Fruit fly (Drosophila melanogaster) whole organism: ENCODE results near the gene CG34305.

Source experiments
- CG8478 ChIP-seq: fragments of >200 bp; optimal IDR thresholded peaks from 2 replicates; lab custom pipeline; 2018; ENCODE audit warnings: inconsistent platforms
- Dll ChIP-seq: fragments of >200 bp; optimal IDR thresholded peaks from 2 replicates; lab custom pipeline; 2017
- EcR ChIP-seq, 2 experiments: fragments of >200 bp; optimal IDR thresholded peaks; 2 replicates each; lab custom pipeline; 2017; ENCODE audit warnings: missing biosample characterization in 2 of 2, missing genetic modification characterization in 2 of 2, missing genetic modification reagents in 2 of 2
- pan ChIP-seq: fragments of >200 bp; optimal IDR thresholded peaks from 2 replicates; lab custom pipeline; 2017
- psq ChIP-seq: fragments of >200 bp; optimal IDR thresholded peaks from 2 replicates; lab custom pipeline; 2017
- usp ChIP-seq: fragments of >200 bp; optimal IDR thresholded peaks from 2 replicates; lab custom pipeline; 2017; ENCODE audit warnings: missing biosample characterization, missing genetic modification characterization, mixed read lengths

Gene CG34305

DNA sequence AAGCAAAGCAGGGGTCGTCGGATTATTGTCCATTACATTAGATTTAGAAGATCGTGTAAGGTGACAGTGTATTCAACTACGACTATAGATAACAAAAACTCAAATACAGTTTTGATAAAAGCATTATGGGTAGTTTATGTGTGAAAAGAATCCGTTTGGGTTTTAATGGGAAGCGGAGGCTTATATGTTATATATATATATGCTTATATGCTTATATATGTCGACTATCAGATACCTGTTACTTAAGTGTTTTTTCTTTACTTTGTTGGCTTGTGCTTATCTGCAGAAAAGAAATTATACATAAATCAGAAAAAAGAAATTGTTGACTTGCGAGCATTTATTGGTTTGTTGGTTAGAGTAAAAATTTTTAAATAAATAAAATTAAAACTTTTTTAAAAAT, 10.0 kb upstream of the CG34305 start, which contains the start of gene CG14644:
Gene CG14644 (minus strand): TSS at position 101 of the 400 bp plus-strand sequence.
- TF ChIP-seq EcR (GFP tag; optimal IDR thresholded peaks at IDR 0.05; lab: Kevin White, UChicago): no peak
- TF ChIP-seq psq (lab: Kevin White, UChicago): no peak
- no peak for TF ChIP-seq Dll
- TF ChIP-seq pan: no peak
- no peak for TF ChIP-seq usp (GFP tag; lab: Kevin White, UChicago)
- TF ChIP-seq CG8478 (lab: Kevin White, UChicago): no peak

DNA sequence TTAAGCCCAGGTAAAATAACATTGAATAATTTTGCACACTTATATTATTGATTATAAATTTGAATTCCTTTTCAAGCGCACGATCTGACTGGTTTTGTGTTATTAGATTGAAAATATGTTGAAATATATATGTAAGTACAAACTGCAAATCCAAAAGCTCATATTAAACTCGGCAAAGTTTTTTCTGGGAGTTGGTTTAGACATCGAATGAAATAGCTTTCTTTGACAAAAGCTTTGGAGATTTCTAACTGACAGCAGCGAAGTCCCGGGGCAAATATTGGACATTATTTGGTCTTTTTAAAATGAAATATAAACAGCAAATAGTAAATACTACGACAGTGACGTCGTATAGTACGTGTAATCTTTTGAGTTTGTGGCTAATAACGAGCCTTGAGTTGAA, 8.3 kb upstream of the CG34305 start, which contains the start of gene TwdlG:
Gene TwdlG (minus strand): TSS at position 101 of the 400 bp plus-strand sequence.
- TF ChIP-seq EcR (GFP tag; optimal IDR thresholded peaks at IDR 0.05; lab: Kevin White, UChicago) (no peak), CG8478 (lab: Kevin White, UChicago) (no peak), pan (no peak), Dll (no peak), psq (lab: Kevin White, UChicago) (no peak), usp (GFP tag; lab: Kevin White, UChicago) (no peak)

DNA sequence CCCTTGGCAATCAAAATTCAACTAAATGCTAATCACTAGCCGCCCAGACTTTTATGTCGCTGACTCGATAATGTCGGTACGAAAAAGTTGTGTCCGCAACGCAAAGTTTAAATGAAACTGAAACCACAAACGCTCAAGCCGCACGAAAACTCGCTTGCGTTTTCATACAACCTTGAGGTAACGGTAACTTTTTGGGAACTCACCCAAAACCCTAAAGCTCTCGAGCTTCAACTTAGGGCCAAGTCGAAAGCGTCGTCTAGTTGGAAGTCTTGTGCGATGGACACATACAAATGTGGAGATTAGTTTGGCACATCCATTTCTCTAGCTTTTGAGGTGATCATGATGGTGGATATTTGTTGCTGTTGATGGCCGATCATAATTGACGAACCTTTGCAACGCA, 7.0 kb upstream of the CG34305 start:
- TF ChIP-seq CG8478 (lab: Kevin White, UChicago): no peak
- no peak for TF ChIP-seq psq (lab: Kevin White, UChicago)
- no peak for TF ChIP-seq usp (GFP tag; lab: Kevin White, UChicago)
- TF ChIP-seq Dll: no peak
- TF ChIP-seq pan: no peak
- TF ChIP-seq EcR (GFP tag; optimal IDR thresholded peaks at IDR 0.05; lab: Kevin White, UChicago): no peak

DNA sequence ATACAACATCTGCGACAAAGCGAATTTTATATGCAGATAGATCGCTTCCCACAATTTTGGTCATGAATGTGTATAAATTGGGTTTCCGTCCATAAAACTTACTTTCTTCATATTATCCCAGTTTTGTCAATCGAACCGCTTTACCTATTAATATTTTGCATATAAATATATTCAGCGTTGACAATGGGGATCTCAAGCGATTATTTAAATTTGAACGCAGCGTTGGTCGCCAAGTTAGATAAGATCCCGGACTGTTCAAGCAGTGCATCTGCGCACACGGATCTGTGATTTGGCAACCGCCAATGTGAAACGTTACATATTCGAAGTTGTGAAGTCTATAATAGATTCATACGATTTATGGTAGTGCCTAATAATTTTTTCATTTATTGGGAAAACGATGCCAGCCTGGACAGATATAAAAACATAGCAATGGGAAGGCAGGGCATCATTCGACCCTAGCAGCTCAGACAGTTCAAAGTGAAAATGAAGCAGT, 3.7 kb upstream of the CG34305 start, which contains the start of gene TwdlF:
Gene TwdlF (plus strand): TSS at position 443 of the 493 bp plus-strand sequence.
- no peak for TF ChIP-seq CG8478 (lab: Kevin White, UChicago)
- no peak for TF ChIP-seq usp (GFP tag; lab: Kevin White, UChicago)
- no peak for TF ChIP-seq psq (lab: Kevin White, UChicago)
- TF ChIP-seq pan: no peak
- TF ChIP-seq EcR (GFP tag; optimal IDR thresholded peaks at IDR 0.05; lab: Kevin White, UChicago): no peak
- no peak for TF ChIP-seq Dll

DNA sequence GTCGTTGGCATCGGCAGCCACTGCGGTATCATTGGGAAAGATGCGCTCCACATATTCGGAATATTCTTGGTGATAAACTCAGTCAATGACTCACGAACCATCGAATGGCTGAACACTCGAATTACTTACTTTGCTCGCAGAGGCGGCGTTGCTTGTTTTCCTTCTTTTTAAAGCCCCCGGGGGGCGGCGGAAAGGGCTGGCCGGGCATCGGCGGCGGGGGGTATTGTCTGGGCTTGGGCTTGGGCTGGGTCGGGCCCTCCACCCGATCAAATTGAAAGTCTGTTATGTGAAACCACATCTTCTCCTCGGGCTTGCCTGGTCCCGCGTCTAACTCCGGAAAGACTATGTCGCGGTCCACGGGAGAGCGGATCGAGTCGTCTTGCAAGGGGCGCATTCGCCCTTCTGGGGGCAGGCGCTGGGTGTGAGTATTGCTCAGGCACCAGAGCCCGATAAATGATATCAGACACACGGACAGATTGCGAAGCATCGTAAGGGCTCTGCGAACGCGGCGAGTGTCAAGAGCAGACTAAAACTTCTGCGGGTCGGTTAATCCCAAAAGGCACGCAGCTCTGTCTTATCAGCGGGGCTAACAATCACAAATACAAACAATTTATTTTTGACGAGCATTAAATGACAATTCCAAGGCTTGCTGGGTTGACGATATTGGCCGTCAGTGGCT, 598 bp downstream of the CG34305 start, which contains the start of gene CG14642:
Gene CG14642 (minus strand): TSS at position 509 of the 679 bp plus-strand sequence.
- TF ChIP-seq pan: no peak

DNA sequence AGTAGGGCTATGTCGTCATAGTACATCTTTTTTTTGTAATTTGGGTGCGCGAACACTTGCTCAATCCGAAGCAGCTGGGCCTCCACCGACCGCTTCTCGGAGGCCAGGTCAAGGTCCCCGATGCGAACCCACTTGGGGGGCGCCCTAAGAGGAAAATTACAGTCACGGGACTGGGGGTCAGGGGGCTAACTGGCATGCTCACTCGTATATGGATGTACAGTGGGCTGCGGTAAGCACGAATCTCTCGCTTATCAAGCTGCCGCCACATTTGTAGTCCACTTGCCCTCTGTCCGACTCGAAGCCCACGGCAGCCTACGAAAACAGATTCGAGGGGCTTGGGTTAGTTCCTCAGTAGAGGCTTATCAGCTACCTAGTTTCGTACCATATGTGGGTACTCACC, 1.2 kb downstream of the CG34305 start:
- TF ChIP-seq EcR (GFP tag; optimal IDR thresholded peaks at IDR 0.05; lab: Kevin White, UChicago): no peak
- no peak for TF ChIP-seq psq (lab: Kevin White, UChicago)
- no peak for TF ChIP-seq Dll
- no peak for TF ChIP-seq CG8478 (lab: Kevin White, UChicago)
- TF ChIP-seq pan: no peak
- no peak for TF ChIP-seq usp (GFP tag; lab: Kevin White, UChicago)

DNA sequence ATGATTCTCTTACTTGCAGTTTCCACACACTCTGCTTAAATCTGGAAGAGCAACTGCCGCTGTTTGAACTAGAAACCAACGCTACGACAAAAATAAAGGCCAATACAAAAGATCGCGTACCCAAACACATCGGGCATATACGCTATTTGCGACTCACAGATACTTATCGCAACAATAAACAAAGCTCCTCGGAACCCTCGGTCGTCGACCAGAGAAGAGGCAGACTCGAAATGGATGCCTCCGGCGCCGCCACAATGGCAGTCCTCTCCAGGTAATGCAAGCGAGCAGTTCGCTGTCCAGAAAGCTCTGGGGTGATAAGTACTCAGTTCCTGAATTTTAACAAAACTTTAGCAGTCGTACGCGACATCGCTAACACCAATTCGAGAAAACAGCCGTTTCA, 6.4 kb downstream of the CG34305 start:
- TF ChIP-seq pan (no peak), psq (lab: Kevin White, UChicago) (no peak), CG8478 (lab: Kevin White, UChicago) (no peak), EcR (GFP tag; optimal IDR thresholded peaks at IDR 0.05; lab: Kevin White, UChicago) (no peak), usp (GFP tag; lab: Kevin White, UChicago) (no peak), Dll (no peak)

DNA sequence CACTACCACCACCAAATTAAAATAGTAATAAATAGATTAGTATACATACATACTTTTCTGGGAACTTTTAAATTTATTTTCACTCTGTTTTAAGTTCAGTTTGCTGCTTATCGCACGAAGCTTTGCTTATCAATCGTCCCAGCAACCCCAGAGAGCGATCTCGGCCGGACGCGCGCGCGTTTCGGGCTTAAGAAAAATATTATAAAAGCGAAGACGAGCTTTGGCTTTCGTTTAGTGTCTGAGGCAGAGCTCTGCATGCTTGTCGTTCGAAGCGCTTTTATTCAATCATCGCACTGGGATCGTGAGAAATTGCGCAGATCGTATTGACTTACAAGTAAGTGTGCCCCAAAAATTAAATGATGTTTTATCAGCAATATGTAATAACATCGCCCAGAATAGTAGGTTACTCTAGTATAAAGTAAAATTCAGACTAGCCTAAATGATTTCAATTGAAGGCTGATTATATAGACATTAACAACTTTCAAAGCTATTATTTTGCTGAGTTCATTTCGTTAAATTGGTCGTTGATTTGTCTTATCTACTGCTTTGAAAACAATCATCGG, 7.9 kb downstream of the CG34305 start, which contains the start of gene Gel:
Gene Gel (plus strand): TSS at position 227 of the 563 bp plus-strand sequence.
- TF ChIP-seq CG8478 (lab: Kevin White, UChicago) (no peak), usp (GFP tag; lab: Kevin White, UChicago) (no peak), EcR (GFP tag; optimal IDR thresholded peaks at IDR 0.05; lab: Kevin White, UChicago) (no peak), psq (lab: Kevin White, UChicago) (no peak), Dll (no peak), pan (no peak)

DNA sequence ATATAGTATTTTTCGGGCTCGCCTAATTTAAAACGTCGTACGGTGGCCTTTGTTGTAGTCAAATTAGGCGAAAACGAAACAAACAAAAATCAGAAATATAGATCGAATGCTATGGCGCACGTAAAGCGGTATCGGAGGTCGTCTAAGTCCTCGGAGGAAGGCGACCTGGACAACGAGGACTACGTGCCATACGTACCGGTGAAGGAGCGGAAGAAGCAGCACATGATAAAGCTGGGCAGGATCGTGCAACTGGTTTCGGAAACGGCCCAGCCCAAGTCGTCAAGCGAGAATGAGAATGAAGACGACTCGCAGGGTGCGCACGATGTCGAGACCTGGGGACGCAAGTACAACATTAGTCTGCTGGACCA, 9.9 kb downstream of the CG34305 start, which contains the start of gene abs:
Gene abs (plus strand): TSS at position 30 of the 368 bp plus-strand sequence.
- TF ChIP-seq Dll: no peak
- no peak for TF ChIP-seq pan
- TF ChIP-seq EcR (GFP tag; optimal IDR thresholded peaks at IDR 0.05; lab: Kevin White, UChicago): no peak
- no peak for TF ChIP-seq psq (lab: Kevin White, UChicago)
- no peak for TF ChIP-seq CG8478 (lab: Kevin White, UChicago)
- no peak for TF ChIP-seq usp (GFP tag; lab: Kevin White, UChicago)

DNA sequence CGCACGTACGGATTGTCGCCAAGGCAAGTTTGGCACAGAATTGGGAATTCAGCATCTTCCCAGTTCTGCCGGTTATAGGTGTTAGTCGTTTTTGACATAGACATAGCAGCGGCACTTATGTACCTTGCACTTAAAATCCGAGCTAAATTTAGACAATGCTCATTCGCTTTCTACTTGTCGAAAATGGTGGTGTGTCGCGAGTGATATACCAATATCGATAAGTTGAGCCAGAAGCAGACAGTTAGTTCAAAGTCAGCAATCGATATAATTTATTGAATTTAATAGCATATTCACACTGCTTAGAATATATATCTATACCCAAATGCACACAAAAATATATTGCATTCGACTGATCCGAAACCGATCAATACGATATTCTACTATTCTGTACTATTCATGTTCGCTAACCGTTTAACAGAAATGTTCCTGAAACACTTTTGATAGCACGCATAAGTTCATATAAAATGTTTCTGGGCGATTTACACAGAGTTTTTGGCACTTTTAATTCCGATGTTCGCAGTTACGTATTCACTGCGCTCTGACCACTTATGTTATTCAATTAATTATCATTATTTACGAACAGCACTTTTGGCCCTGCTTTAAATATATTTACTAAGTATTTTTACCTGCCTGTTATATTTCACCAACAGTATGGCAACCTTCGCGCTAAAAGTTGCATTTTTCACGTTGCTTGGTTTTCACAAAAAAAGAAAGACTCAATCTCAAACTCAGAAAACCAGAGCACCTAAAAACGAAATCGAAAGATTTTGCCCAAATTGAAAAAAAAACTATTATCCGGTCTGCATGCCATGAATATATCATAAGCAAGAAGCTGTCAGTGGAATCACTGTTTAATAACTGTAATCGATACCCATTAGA, 10.6 kb downstream of the CG34305 start, which contains the start of gene CG14641:
Gene CG14641 (minus strand): TSS at position 204 of the 879 bp plus-strand sequence.
- TF ChIP-seq CG8478 (lab: Kevin White, UChicago) (no peak), EcR (GFP tag; optimal IDR thresholded peaks at IDR 0.05; lab: Kevin White, UChicago) (no peak), psq (lab: Kevin White, UChicago) (no peak), Dll (no peak), pan (no peak), usp (GFP tag; lab: Kevin White, UChicago) (no peak)

DNA sequence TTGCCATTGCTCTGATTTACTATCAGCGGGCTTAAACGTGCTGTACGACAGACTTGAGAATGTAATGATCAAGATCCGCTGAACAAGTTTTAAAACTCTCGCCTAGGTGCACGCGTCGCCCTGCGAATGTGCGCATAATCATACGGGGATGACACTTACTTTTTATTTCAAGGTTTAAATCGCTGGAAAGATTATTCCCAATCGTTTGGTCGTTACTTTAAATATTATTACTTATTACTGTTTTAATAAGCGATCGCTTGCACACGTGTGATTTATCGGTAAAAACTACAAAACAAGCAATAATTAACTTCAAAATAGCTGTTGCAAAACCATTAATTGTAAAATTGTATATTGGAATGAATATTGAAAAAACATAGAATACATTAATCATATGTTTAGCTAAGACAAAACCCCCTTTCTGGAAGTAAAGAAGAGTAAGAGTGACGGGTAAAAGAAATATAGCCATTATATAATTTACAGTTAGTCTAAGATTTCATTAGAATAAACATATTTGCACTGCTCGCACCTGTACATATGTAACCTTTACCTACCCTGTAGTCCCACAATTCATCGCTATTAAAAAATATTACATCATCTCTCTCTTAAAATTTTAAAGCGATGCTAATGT, 13.7 kb downstream of the CG34305 start, which contains the start of gene DhpD:
Gene DhpD (minus strand): TSS at position 102 of the 628 bp plus-strand sequence.
- TF ChIP-seq Dll (no peak), EcR (GFP tag; optimal IDR thresholded peaks at IDR 0.05; lab: Kevin White, UChicago) (no peak), pan (no peak), psq (lab: Kevin White, UChicago) (no peak), usp (GFP tag; lab: Kevin White, UChicago) (no peak), CG8478 (lab: Kevin White, UChicago) (no peak)
